Worm (Caenorhabditis elegans) whole organism, young adult: ENCODE measurements around the gene F09E5.8.

Experiments
- B0336.3 ChIP-seq: fragments of 200-800 bp; sonication (Bioruptor generic); IDR thresholded peaks from 2 replicates; pipeline ENCODE4 v1.3.6; 2022; ENCODE audit warnings: missing genetic modification characterization, missing compliant biosample characterization
- C06A6.2 ChIP-seq: fragments of 200-800 bp; sonication (Bioruptor generic); conservative IDR thresholded peaks from 2 replicates; pipeline ENCODE4 v1.3.6; 2022; ENCODE audit warnings: missing genetic modification characterization, missing compliant biosample characterization
- F22D6.2 ChIP-seq: sonication (generic microtip); optimal IDR thresholded peaks from 2 replicates; lab custom pipeline; 2016; ENCODE audit warnings: mild to moderate bottlenecking, missing genetic modification characterization, missing compliant biosample characterization
- F33H1.4 ChIP-seq: fragments of 200-800 bp; sonication (Bioruptor generic); IDR thresholded peaks from 2 replicates; pipeline ENCODE4 v1.3.6; 2022; ENCODE audit warnings: missing genetic modification reagents, missing genetic modification characterization, missing compliant biosample characterization
- F39B2.1 ChIP-seq: fragments of 200-800 bp; sonication (Bioruptor generic); IDR thresholded peaks from 2 replicates; pipeline ENCODE4 v1.3.6; 2022; ENCODE audit warnings: missing genetic modification reagents, missing genetic modification characterization, missing compliant biosample characterization
- akir-1 ChIP-seq: fragments of 200-800 bp; sonication (Bioruptor generic); optimal IDR thresholded peaks from 2 replicates; lab custom pipeline; 2018; ENCODE audit warnings: mild to moderate bottlenecking, missing genetic modification characterization, moderate library complexity, missing compliant biosample characterization
- atf-7 ChIP-seq: sonication (generic microtip); optimal IDR thresholded peaks from 2 replicates; lab custom pipeline; 2017; ENCODE audit warnings: mild to moderate bottlenecking, missing genetic modification characterization, missing compliant biosample characterization
- attf-5 ChIP-seq: fragments of 200-800 bp; sonication (Bioruptor generic); optimal IDR thresholded peaks from 2 replicates; lab custom pipeline; 2018; ENCODE audit warnings: mild to moderate bottlenecking, missing genetic modification characterization, missing compliant biosample characterization
- ccch-3 ChIP-seq: fragments of 200-800 bp; sonication (Bioruptor generic); optimal IDR thresholded peaks from 2 replicates; lab custom pipeline; 2018; ENCODE audit warnings: mild to moderate bottlenecking, missing genetic modification characterization, missing compliant biosample characterization
- cebp-2 ChIP-seq: fragments of 200-800 bp; sonication (Bioruptor generic); IDR thresholded peaks from 2 replicates; pipeline ENCODE4 v1.3.6; 2022; ENCODE audit warnings: missing genetic modification characterization, missing compliant biosample characterization
- ceh-79 ChIP-seq: sonication (generic microtip); optimal IDR thresholded peaks from 2 replicates; lab custom pipeline; 2017; ENCODE audit warnings: mild to moderate bottlenecking, missing genetic modification characterization, missing compliant biosample characterization
- die-1 ChIP-seq: sonication (generic microtip); optimal IDR thresholded peaks from 2 replicates; lab custom pipeline; 2016; ENCODE audit warnings: missing genotype, mild to moderate bottlenecking, missing genetic modification characterization, missing compliant biosample characterization
- dox-1 ChIP-seq: fragments of 200-800 bp; sonication (Bioruptor generic); IDR thresholded peaks from 2 replicates; pipeline ENCODE4 v1.3.6; 2022; ENCODE audit warnings: missing genetic modification reagents, missing genetic modification characterization, missing compliant biosample characterization
- dpl-1 ChIP-seq: fragments of 150-350 bp; optimal IDR thresholded peaks from 2 replicates; lab custom pipeline; 2014; ENCODE audit warnings: missing biosample characterization, missing genetic modification reagents, missing genetic modification characterization
- egl-44 ChIP-seq: fragments of 200-800 bp; sonication (Bioruptor generic); IDR thresholded peaks from 2 replicates; pipeline ENCODE4 v1.3.6; 2022; ENCODE audit warnings: missing genetic modification reagents, missing genetic modification characterization, missing compliant biosample characterization
- hrde-1 ChIP-seq: sonication (generic microtip); optimal IDR thresholded peaks from 2 replicates; lab custom pipeline; 2016; ENCODE audit warnings: missing genetic modification characterization, mild to moderate bottlenecking, missing compliant biosample characterization, moderate library complexity, missing genotype, missing genetic modification reagents, borderline replicate concordance
- let-526 ChIP-seq: fragments of 200-800 bp; sonication (Bioruptor generic); IDR thresholded peaks from 2 replicates; pipeline ENCODE4 v1.3.6; 2022; ENCODE audit warnings: missing genetic modification reagents, missing genetic modification characterization, missing compliant biosample characterization
- let-607 ChIP-seq, 2 experiments: fragments of 200-800 bp in 1 of 2; sonication (Bioruptor generic) in 1 of 2; sonication (generic microtip) in 1 of 2; optimal IDR thresholded peaks; 2 replicates each; lab custom pipeline; 2016 to 2018; ENCODE audit warnings: mild to moderate bottlenecking in 2 of 2, missing compliant biosample characterization in 2 of 2, missing genetic modification characterization in 2 of 2, moderate library complexity in 2 of 2, missing genotype in 1 of 2
- lin-35 ChIP-seq, 3 experiments: fragments of 150-350 bp in 2 of 3; sonication (generic microtip) in 1 of 3; optimal IDR thresholded peaks; 2 replicates each; lab custom pipeline; 2014 to 2018; ENCODE audit warnings: missing biosample characterization in 3 of 3, missing genetic modification characterization in 3 of 3, missing genetic modification reagents in 3 of 3
- madf-10 ChIP-seq: sonication (generic microtip); optimal IDR thresholded peaks from 2 replicates; lab custom pipeline; 2016; ENCODE audit warnings: mild to moderate bottlenecking, missing genetic modification characterization, missing compliant biosample characterization
- madf-3 ChIP-seq: fragments of 200-800 bp; sonication (Bioruptor generic); IDR thresholded peaks from 2 replicates; pipeline ENCODE4 v1.3.6; 2022; ENCODE audit warnings: missing genetic modification reagents, missing genetic modification characterization, missing compliant biosample characterization
- nfya-2 ChIP-seq: fragments of 200-800 bp; sonication (Bioruptor generic); IDR thresholded peaks from 2 replicates; pipeline ENCODE4 v1.3.6; 2022; ENCODE audit warnings: missing genetic modification reagents, missing genetic modification characterization, missing compliant biosample characterization
- nfyb-1 ChIP-seq: fragments of 200-800 bp; sonication (Bioruptor generic); IDR thresholded peaks from 2 replicates; pipeline ENCODE4 v1.3.6; 2022; ENCODE audit warnings: missing genetic modification reagents, missing genetic modification characterization, missing compliant biosample characterization
- nhr-179 ChIP-seq: sonication (generic microtip); optimal IDR thresholded peaks from 2 replicates; lab custom pipeline; 2016; ENCODE audit warnings: mild to moderate bottlenecking, missing genetic modification characterization, missing compliant biosample characterization
- nhr-27 ChIP-seq: fragments of 200-800 bp; sonication (Bioruptor generic); optimal IDR thresholded peaks from 2 replicates; lab custom pipeline; 2018; ENCODE audit warnings: mild to moderate bottlenecking, missing genetic modification characterization, moderate library complexity, missing compliant biosample characterization
- nhr-90 ChIP-seq: sonication (generic microtip); optimal IDR thresholded peaks from 2 replicates; lab custom pipeline; 2016; ENCODE audit warnings: missing genotype, mild to moderate bottlenecking, missing genetic modification characterization, missing compliant biosample characterization
- pha-4 ChIP-seq: fragments of 150-350 bp; sonication (generic microtip); optimal IDR thresholded peaks from 2 replicates; lab custom pipeline; 2014; ENCODE audit warnings: missing biosample characterization, missing genetic modification reagents, missing genetic modification characterization
- repo-1 ChIP-seq: sonication (generic microtip); optimal IDR thresholded peaks from 2 replicates; lab custom pipeline; 2017; ENCODE audit warnings: mild to moderate bottlenecking, missing genetic modification characterization, missing compliant biosample characterization
- snpc-3.4 ChIP-seq: sonication (generic microtip); optimal IDR thresholded peaks from 2 replicates; lab custom pipeline; 2017; ENCODE audit warnings: missing genetic modification characterization, mild to moderate bottlenecking, missing compliant biosample characterization, antibody characterized with exemption, moderate library complexity, missing genotype, missing genetic modification reagents
- somi-1 ChIP-seq: fragments of 200-800 bp; sonication (Bioruptor generic); optimal IDR thresholded peaks from 2 replicates; lab custom pipeline; 2018; ENCODE audit warnings: mild to moderate bottlenecking, missing genetic modification characterization, missing compliant biosample characterization
- sptf-2 ChIP-seq: fragments of 200-800 bp; sonication (Bioruptor generic); optimal IDR thresholded peaks from 2 replicates; lab custom pipeline; 2018; ENCODE audit warnings: mild to moderate bottlenecking, missing genetic modification characterization, missing compliant biosample characterization
- unc-62 ChIP-seq: fragments of 150-350 bp; optimal IDR thresholded peaks from 2 replicates; lab custom pipeline; 2014; ENCODE audit warnings: missing biosample characterization, missing genetic modification reagents, missing genetic modification characterization
- xnd-1 ChIP-seq: sonication (generic microtip); optimal IDR thresholded peaks from 2 replicates; lab custom pipeline; 2016; ENCODE audit warnings: missing genotype, missing genetic modification reagents, missing genetic modification characterization, missing compliant biosample characterization
- zfh-2 ChIP-seq: fragments of 200-800 bp; sonication (Bioruptor generic); conservative IDR thresholded peaks from 2 replicates; pipeline ENCODE4 v1.3.6; 2022; ENCODE audit warnings: missing genetic modification reagents, missing genetic modification characterization, missing compliant biosample characterization
- zim-3 ChIP-seq: sonication (generic microtip); optimal IDR thresholded peaks from 2 replicates; lab custom pipeline; 2017; ENCODE audit warnings: mild to moderate bottlenecking, missing genetic modification characterization, moderate library complexity, missing compliant biosample characterization
- ztf-22 ChIP-seq: fragments of 200-800 bp; sonication (Bioruptor generic); optimal IDR thresholded peaks from 2 replicates; lab custom pipeline; 2018; ENCODE audit warnings: mild to moderate bottlenecking, missing genetic modification characterization, moderate library complexity, missing compliant biosample characterization
- ztf-25 ChIP-seq: fragments of 200-800 bp; sonication (Bioruptor generic); IDR thresholded peaks from 2 replicates; pipeline ENCODE4 v1.3.6; 2022; ENCODE audit warnings: missing genetic modification reagents, missing genetic modification characterization, missing compliant biosample characterization
- ztf-26 ChIP-seq: sonication (generic microtip); optimal IDR thresholded peaks from 2 replicates; lab custom pipeline; 2017; ENCODE audit warnings: missing genetic modification characterization, missing compliant biosample characterization
- ztf-6 ChIP-seq: fragments of 200-800 bp; sonication (Bioruptor generic); IDR thresholded peaks from 2 replicates; pipeline ENCODE4 v1.3.6; 2022; ENCODE audit warnings: missing genetic modification reagents, missing genetic modification characterization, missing compliant biosample characterization

F09E5.8 gene

ce11 chrII:5330206-5330686 lies 20.2 kb upstream of the F09E5.8 start (continued):
- TF ChIP-seq egl-44 (GFP tag; lab: Robert Waterston, UW) = peak; percentile 25; the same call in 1 of the 2 replicates
- TF ChIP-seq let-607 (tag; optimal IDR thresholded peaks at IDR 0.05; lab: Kevin White, UChicago) = peak; percentile 53 to 55
- no peak for TF ChIP-seq ztf-25 (GFP tag; lab: Robert Waterston, UW)
- TF ChIP-seq sptf-2 = no peak
- TF ChIP-seq akir-1 (GFP tag; lab: Kevin White, UChicago) = no peak
- no peak for TF ChIP-seq let-526
- peak; percentile 75 for TF ChIP-seq dox-1 (GFP tag; lab: Robert Waterston, UW)
- peak; percentile 47 for TF ChIP-seq nhr-90 (tag; lab: Kevin White, UChicago)
- TF ChIP-seq ccch-3 = no peak
- peak; percentile 60 for TF ChIP-seq unc-62 (GFP tag; lab: Kevin White, UChicago)
- TF ChIP-seq ztf-6 (GFP tag; lab: Robert Waterston, UW) = no peak
- TF ChIP-seq pha-4 = peak; percentile 77
- TF ChIP-seq B0336.3 (GFP tag; lab: Robert Waterston, UW) = peak; percentile 64; the same call in 1 of the 2 replicates
- no peak for TF ChIP-seq C06A6.2
- TF ChIP-seq ceh-79 (tag; lab: Kevin White, UChicago) = no peak
- peak; percentile 70 for TF ChIP-seq nfyb-1 (GFP tag; lab: Robert Waterston, UW)
- peak; percentile 48 for TF ChIP-seq madf-10 (tag; lab: Kevin White, UChicago)
- TF ChIP-seq F33H1.4 = no peak
- TF ChIP-seq cebp-2 (GFP tag; lab: Robert Waterston, UW) = no peak
- TF ChIP-seq hrde-1 (tag; lab: Kevin White, UChicago) = no peak
- TF ChIP-seq F22D6.2 (tag; lab: Kevin White, UChicago) = peak; percentile 33
- TF ChIP-seq zfh-2 = 0 out of 2 replicates have a peak, but pooled peaks have one; percentile 9
- TF ChIP-seq nhr-179 (tag; lab: Kevin White, UChicago) = no peak
- no peak for TF ChIP-seq nfya-2 (GFP tag; lab: Robert Waterston, UW)
- peak; percentile 67 for TF ChIP-seq ztf-26 (tag; lab: Kevin White, UChicago)
- no peak for TF ChIP-seq F39B2.1 (GFP tag; lab: Robert Waterston, UW)
- TF ChIP-seq lin-35 (GFP tag; optimal IDR thresholded peaks at IDR 0.05; lab: Kevin White, UChicago) = peak in 1 of 3 experiments; percentile 18

- TF ChIP-seq dpl-1 (GFP tag; lab: Kevin White, UChicago) (no peak), zim-3 (tag; lab: Kevin White, UChicago) (peak; percentile 3), repo-1 (tag; lab: Kevin White, UChicago) (peak; percentile 18), somi-1 (GFP tag; lab: Kevin White, UChicago) (no peak), nfya-2 (GFP tag; lab: Robert Waterston, UW) (no peak), nhr-27 (tag; lab: Kevin White, UChicago) (no peak), akir-1 (GFP tag; lab: Kevin White, UChicago) (no peak), madf-3 (GFP tag; lab: Robert Waterston, UW) (no peak), atf-7 (no peak), snpc-3.4 (no peak), xnd-1 (tag; lab: Kevin White, UChicago) (no peak), attf-5 (GFP tag; lab: Kevin White, UChicago) (no peak), die-1 (tag; lab: Kevin White, UChicago) (no peak), F22D6.2 (tag; lab: Kevin White, UChicago) (no peak), hrde-1 (tag; lab: Kevin White, UChicago) (no peak), ztf-22 (no peak)
Observed at ce11 chrII:5331677-5332303, 18.7 kb upstream of the F09E5.8 start.
